Worm (Caenorhabditis elegans) whole organism, L4/young adult: ENCODE data around the gene F35F10.5.

Experiments used
- W03F9.2 ChIP-seq: fragments of 150-350 bp; optimal IDR thresholded peaks from 2 replicates; lab custom pipeline; 2014; ENCODE audit warnings: missing biosample characterization, missing genetic modification characterization
- dao-5 ChIP-seq: sonication (generic microtip); optimal IDR thresholded peaks from 2 replicates; lab custom pipeline; 2016; ENCODE audit warnings: missing genotype, missing genetic modification characterization, moderate library complexity, missing compliant biosample characterization

ce11 chrV:3269407-3269806 is 15.3 kb upstream of the F35F10.5 start, which contains the start of gene T28A11.19:
- no peak for TF ChIP-seq dao-5
- TF ChIP-seq W03F9.2, result no peak
